Fruit fly (Drosophila melanogaster) whole organism, embryonic: Measurements from ENCODE around the gene Ugt36D1.

Experiments used
- Bdp1 ChIP-seq: fragments of 200-800 bp; sonication (Bioruptor generic); optimal IDR thresholded peaks from 3 replicates; lab custom pipeline; 2016; ENCODE audit warnings: missing biosample characterization, missing genetic modification characterization
- CG1024 ChIP-seq: fragments of 200-800 bp; sonication (Bioruptor generic); IDR thresholded peaks from 2 replicates; pipeline ENCODE4 v1.3.6; 2022; ENCODE audit warnings: missing biosample characterization, missing genetic modification characterization
- CG10321 ChIP-seq: fragments of 200-800 bp; sonication (Bioruptor generic); IDR thresholded peaks from 2 replicates; pipeline ENCODE4 v1.3.6; 2022; ENCODE audit warnings: missing biosample characterization, missing genetic modification characterization
- CG12942 ChIP-seq: fragments of 200-800 bp; sonication (Bioruptor generic); optimal IDR thresholded peaks from 3 replicates; lab custom pipeline; 2016; ENCODE audit warnings: missing biosample characterization, missing genetic modification characterization
- CG13287 ChIP-seq: fragments of 200-800 bp; sonication (Bioruptor generic); IDR thresholded peaks from 2 replicates; pipeline ENCODE4 v1.3.6; 2022; ENCODE audit warnings: missing biosample characterization, missing genetic modification characterization; ENCODE audit not compliant: partially characterized antibody
- CG15479 ChIP-seq: fragments of 200-800 bp; sonication (Bioruptor generic); optimal IDR thresholded peaks from 3 replicates; lab custom pipeline; 2019; ENCODE audit warnings: missing biosample characterization, mild to moderate bottlenecking, missing genetic modification characterization, moderate library complexity
- CG1603 ChIP-seq: fragments of 200-800 bp; sonication (Bioruptor generic); optimal IDR thresholded peaks from 2 replicates; lab custom pipeline; 2019; ENCODE audit warnings: missing biosample characterization, mild to moderate bottlenecking, missing genetic modification characterization, moderate library complexity
- CG17568 ChIP-seq: fragments of 200-800 bp; sonication (Bioruptor generic); optimal IDR thresholded peaks from 2 replicates; lab custom pipeline; 2018; ENCODE audit warnings: missing biosample characterization, mild to moderate bottlenecking, missing genetic modification characterization, moderate library complexity
- CG2129 ChIP-seq: fragments of 200-800 bp; sonication (Bioruptor generic); IDR thresholded peaks from 2 replicates; pipeline ENCODE4 v1.3.6; 2022; ENCODE audit warnings: missing biosample characterization, missing genetic modification characterization; ENCODE audit not compliant: partially characterized antibody
- CG2202 ChIP-seq: fragments of 200-800 bp; sonication (Bioruptor generic); optimal IDR thresholded peaks from 2 replicates; lab custom pipeline; 2018; ENCODE audit warnings: missing biosample characterization, mild to moderate bottlenecking, missing genetic modification characterization
- CG2875 ChIP-seq: fragments of 200-800 bp; sonication (Bioruptor generic); optimal IDR thresholded peaks from 2 replicates; lab custom pipeline; 2017; ENCODE audit warnings: missing biosample characterization, mild to moderate bottlenecking, missing genetic modification characterization, missing genetic modification reagents
- CG3847 ChIP-seq: fragments of 200-800 bp; sonication (Bioruptor generic); IDR thresholded peaks from 2 replicates; pipeline ENCODE4 v1.3.6; 2022; ENCODE audit warnings: missing biosample characterization, missing genetic modification characterization
- CG4424 ChIP-seq: fragments of 200-800 bp; sonication (Bioruptor generic); optimal IDR thresholded peaks from 3 replicates; lab custom pipeline; 2016; ENCODE audit warnings: missing biosample characterization, missing genetic modification characterization
- CG6272 ChIP-seq: fragments of 200-800 bp; sonication (Bioruptor generic); IDR thresholded peaks from 2 replicates; pipeline ENCODE4 v1.3.6; 2022; ENCODE audit warnings: missing biosample characterization, missing genetic modification characterization
- CG7372 ChIP-seq: fragments of 200-800 bp; sonication (Bioruptor generic); IDR thresholded peaks from 2 replicates; pipeline ENCODE4 v1.3.6; 2022; ENCODE audit warnings: missing biosample characterization, missing genetic modification characterization
- CG8388 ChIP-seq: fragments of 200-800 bp; sonication (Bioruptor generic); optimal IDR thresholded peaks from 2 replicates; lab custom pipeline; 2019; ENCODE audit warnings: missing biosample characterization, mild to moderate bottlenecking, missing genetic modification characterization, moderate library complexity
- CG9437 ChIP-seq: fragments of 200-800 bp; sonication (Bioruptor generic); optimal IDR thresholded peaks from 2 replicates; lab custom pipeline; 2018; ENCODE audit warnings: missing biosample characterization, mild to moderate bottlenecking, missing genetic modification characterization
- CG9609 ChIP-seq: fragments of 200-800 bp; sonication (Bioruptor generic); optimal IDR thresholded peaks from 3 replicates; lab custom pipeline; 2016; ENCODE audit warnings: missing biosample characterization, missing genetic modification characterization
- CG9817 ChIP-seq: fragments of 200-800 bp; sonication (Bioruptor generic); optimal IDR thresholded peaks from 2 replicates; lab custom pipeline; 2018; ENCODE audit warnings: missing biosample characterization, mild to moderate bottlenecking, missing genetic modification characterization, moderate library complexity
- CrebB ChIP-seq: fragments of 200-800 bp; sonication (Bioruptor generic); optimal IDR thresholded peaks from 3 replicates; lab custom pipeline; 2018; ENCODE audit warnings: missing biosample characterization, mild to moderate bottlenecking, missing genetic modification characterization
- Dbx ChIP-seq: fragments of 200-800 bp; sonication (Bioruptor generic); IDR thresholded peaks from 3 replicates; pipeline ENCODE4 v1.3.6; 2022; ENCODE audit warnings: missing biosample characterization, missing genetic modification characterization
- GATAe ChIP-seq: fragments of 200-800 bp; sonication (Bioruptor generic); conservative IDR thresholded peaks from 2 replicates; pipeline ENCODE4 v1.3.6; 2022; ENCODE audit warnings: missing biosample characterization, missing genetic modification characterization
- H2.0 ChIP-seq: fragments of 200-800 bp; sonication (Bioruptor generic); IDR thresholded peaks from 2 replicates; pipeline ENCODE4 v1.3.6; 2022; ENCODE audit warnings: missing biosample characterization, missing genetic modification characterization
- HHEX ChIP-seq: fragments of 200-800 bp; sonication (Bioruptor generic); optimal IDR thresholded peaks from 3 replicates; lab custom pipeline; 2017; ENCODE audit warnings: missing biosample characterization, mild to moderate bottlenecking, missing genetic modification characterization, missing genetic modification reagents
- Lpt ChIP-seq: fragments of >200 bp; optimal IDR thresholded peaks from 2 replicates; lab custom pipeline; 2018; ENCODE audit warnings: missing biosample characterization, missing genetic modification characterization
- MESR4 ChIP-seq: fragments of 200-800 bp; sonication (Bioruptor generic); optimal IDR thresholded peaks from 2 replicates; lab custom pipeline; 2018; ENCODE audit warnings: missing biosample characterization, mild to moderate bottlenecking, missing genetic modification characterization, moderate library complexity
- Mrtf ChIP-seq: fragments of 200-800 bp; sonication (Bioruptor generic); IDR thresholded peaks from 3 replicates; pipeline ENCODE4 v1.3.6; 2022; ENCODE audit warnings: missing biosample characterization, missing genetic modification characterization
- NC2α ChIP-seq: fragments of 200-800 bp; sonication (Bioruptor generic); optimal IDR thresholded peaks from 2 replicates; lab custom pipeline; 2016; ENCODE audit warnings: missing biosample characterization, missing genetic modification characterization
- Nf-YC ChIP-seq: fragments of 200-800 bp; optimal IDR thresholded peaks from 3 replicates; lab custom pipeline; 2019; ENCODE audit warnings: missing biosample characterization, mild to moderate bottlenecking, missing genetic modification characterization, moderate library complexity
- PHDP ChIP-seq: fragments of 200-800 bp; sonication (Bioruptor generic); optimal IDR thresholded peaks from 3 replicates; lab custom pipeline; 2018; ENCODE audit warnings: missing biosample characterization, mild to moderate bottlenecking, missing genetic modification characterization, moderate library complexity
- Ssrp ChIP-seq: fragments of 200-800 bp; sonication (Bioruptor generic); optimal IDR thresholded peaks from 2 replicates; lab custom pipeline; 2018; ENCODE audit warnings: missing biosample characterization, mild to moderate bottlenecking, missing genetic modification characterization, moderate library complexity
- Tbp ChIP-seq: fragments of >200 bp; optimal IDR thresholded peaks from 2 replicates; lab custom pipeline; 2018; ENCODE audit warnings: missing biosample characterization, missing genetic modification characterization
- Trl ChIP-seq, 3 experiments: fragments of >200 bp in 2 of 3; fragments of 200-800 bp in 1 of 3; sonication (Bioruptor generic) in 1 of 3; optimal IDR thresholded peaks; 2 replicates in 1 of 3; 3 replicates in 2 of 3; lab custom pipeline; 2016 to 2017; ENCODE audit warnings: missing biosample characterization in 1 of 3, missing genetic modification characterization in 1 of 3
- Usf ChIP-seq: fragments of 200-800 bp; sonication (Bioruptor generic); optimal IDR thresholded peaks from 2 replicates; lab custom pipeline; 2017; ENCODE audit warnings: missing genotype, missing biosample characterization, missing genetic modification characterization
- amos ChIP-seq: fragments of 200-800 bp; sonication (Bioruptor generic); IDR thresholded peaks from 2 replicates; pipeline ENCODE4 v1.3.6; 2022; ENCODE audit warnings: missing biosample characterization, missing genetic modification characterization; ENCODE audit not compliant: partially characterized antibody
- ase ChIP-seq: fragments of 200-800 bp; sonication (Bioruptor generic); IDR thresholded peaks from 3 replicates; pipeline ENCODE4 v1.3.6; 2022; ENCODE audit warnings: missing biosample characterization, missing genetic modification characterization
- br ChIP-seq: fragments of >200 bp; optimal IDR thresholded peaks from 2 replicates; lab custom pipeline; 2017
- bsh ChIP-seq, 2 experiments: fragments of 200-800 bp; sonication (Bioruptor generic); optimal IDR thresholded peaks; 2 replicates each; lab custom pipeline; 2017 to 2018; ENCODE audit warnings: mild to moderate bottlenecking in 2 of 2, missing biosample characterization in 2 of 2, missing genetic modification characterization in 2 of 2, moderate library complexity in 1 of 2
- btn ChIP-seq: fragments of 200-800 bp; sonication (Bioruptor generic); optimal IDR thresholded peaks from 2 replicates; lab custom pipeline; 2016; ENCODE audit warnings: missing biosample characterization, missing genetic modification characterization
- dan ChIP-seq: fragments of 200-800 bp; sonication (Bioruptor generic); IDR thresholded peaks from 2 replicates; pipeline ENCODE4 v1.3.6; 2022; ENCODE audit warnings: missing biosample characterization, missing genetic modification characterization
- eve ChIP-seq, 2 experiments: fragments of >200 bp; optimal IDR thresholded peaks; 2 replicates each; lab custom pipeline; 2017; ENCODE audit warnings: missing biosample characterization in 2 of 2, missing genetic modification characterization in 2 of 2
- knrl ChIP-seq: fragments of 200-800 bp; sonication (Bioruptor generic); IDR thresholded peaks from 3 replicates; pipeline ENCODE4 v1.3.6; 2022; ENCODE audit warnings: missing biosample characterization, missing genetic modification characterization; ENCODE audit not compliant: partially characterized antibody
- lola ChIP-seq, 3 experiments: fragments of >200 bp in 2 of 3; fragments of 200-800 bp in 1 of 3; sonication (Bioruptor generic) in 1 of 3; optimal IDR thresholded peaks; 2 replicates each; lab custom pipeline; 2017 to 2019; ENCODE audit warnings: missing biosample characterization in 3 of 3, missing genetic modification characterization in 3 of 3, mild to moderate bottlenecking in 1 of 3, moderate library complexity in 1 of 3
- oc ChIP-seq: fragments of 200-800 bp; sonication (Bioruptor generic); optimal IDR thresholded peaks from 2 replicates; lab custom pipeline; 2018; ENCODE audit warnings: missing biosample characterization, mild to moderate bottlenecking, missing genetic modification characterization, moderate library complexity
- odd ChIP-seq: fragments of 200-800 bp; sonication (Bioruptor generic); optimal IDR thresholded peaks from 2 replicates; lab custom pipeline; 2017; ENCODE audit warnings: missing biosample characterization, mild to moderate bottlenecking, missing genetic modification characterization
- ranshi ChIP-seq: fragments of 200-800 bp; sonication (Bioruptor generic); IDR thresholded peaks from 2 replicates; pipeline ENCODE4 v1.3.6; 2022; ENCODE audit warnings: missing biosample characterization, missing genetic modification characterization
- shn ChIP-seq: fragments of 200-800 bp; sonication (Bioruptor generic); optimal IDR thresholded peaks from 3 replicates; lab custom pipeline; 2016; ENCODE audit warnings: missing biosample characterization, missing genetic modification characterization
- sisA ChIP-seq: fragments of 200-800 bp; sonication (Bioruptor generic); IDR thresholded peaks from 2 replicates; pipeline ENCODE4 v1.3.6; 2022; ENCODE audit warnings: missing biosample characterization, missing genetic modification characterization
- sr ChIP-seq: fragments of 200-800 bp; sonication (Bioruptor generic); IDR thresholded peaks from 3 replicates; pipeline ENCODE4 v1.3.6; 2022; ENCODE audit warnings: missing biosample characterization, missing genetic modification characterization
- wek ChIP-seq: fragments of 200-800 bp; sonication (Bioruptor generic); optimal IDR thresholded peaks from 3 replicates; lab custom pipeline; 2018; ENCODE audit warnings: missing biosample characterization, mild to moderate bottlenecking, missing genetic modification characterization, moderate library complexity
- zfh2 ChIP-seq: fragments of 200-800 bp; sonication (Bioruptor generic); optimal IDR thresholded peaks from 2 replicates; lab custom pipeline; 2016; ENCODE audit warnings: missing biosample characterization, missing genetic modification characterization

Gene Ugt36D1

DNA sequence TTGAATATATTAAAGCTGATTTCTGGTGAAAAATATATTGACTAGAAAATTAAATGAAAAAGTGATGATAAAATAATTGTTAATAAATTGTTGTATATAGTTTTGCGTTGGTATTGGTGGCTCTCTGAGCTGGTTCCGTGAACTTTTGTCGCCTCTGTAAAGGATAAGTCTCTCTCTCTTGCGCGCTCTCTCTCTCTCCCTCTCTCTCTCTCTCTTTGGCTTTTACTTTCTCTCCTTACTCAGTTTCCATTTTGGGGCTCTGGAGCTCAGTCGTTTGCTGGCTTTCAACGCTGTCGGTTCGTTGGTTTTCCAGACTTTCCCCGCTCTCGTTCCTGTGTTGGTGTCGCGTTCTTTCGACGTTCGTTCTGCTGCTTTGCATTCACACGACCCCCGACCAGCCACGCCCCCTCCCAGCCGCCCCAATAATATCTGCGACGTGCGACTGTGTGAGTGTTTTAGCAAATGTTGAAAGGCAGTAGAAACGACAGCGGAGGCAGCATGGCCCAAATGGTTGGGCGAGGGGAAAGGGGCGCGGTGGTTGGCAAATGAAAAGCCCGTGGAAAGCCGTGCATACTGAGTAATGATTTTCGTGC is 21.7 kb downstream of the Ugt36D1 start, which contains the start of gene CG17321 (continued):
- no peak; the same call in 1 of the 2 replicates for TF ChIP-seq amos (GFP tag; lab: Robert Waterston, UW)
- no peak for TF ChIP-seq dan (GFP tag; lab: Robert Waterston, UW)
- TF ChIP-seq odd (GFP tag; lab: Kevin White, UChicago) = no peak
- TF ChIP-seq lola (GFP tag; optimal IDR thresholded peaks at IDR 0.05; lab: Kevin White, UChicago) = no peak
- TF ChIP-seq ase (GFP tag; lab: Robert Waterston, UW) = no peak
- TF ChIP-seq Bdp1 (GFP tag; lab: Kevin White, UChicago) = no peak
- no peak for TF ChIP-seq CG9609 (GFP tag; lab: Kevin White, UChicago)
- TF ChIP-seq btn (GFP tag; lab: Kevin White, UChicago) = no peak
- TF ChIP-seq Ssrp = no peak
- no peak for TF ChIP-seq CG1603
- TF ChIP-seq CG12942 (GFP tag; lab: Kevin White, UChicago) = no peak
- no peak for TF ChIP-seq PHDP
- TF ChIP-seq CG7372 (GFP tag; lab: Robert Waterston, UW) = no peak
- TF ChIP-seq sr = no peak
- TF ChIP-seq knrl = no peak
- no peak for TF ChIP-seq CG1024 (GFP tag; lab: Robert Waterston, UW)
- no peak for TF ChIP-seq sisA (GFP tag; lab: Robert Waterston, UW)
- no peak for TF ChIP-seq shn (GFP tag; lab: Kevin White, UChicago)
- no peak for TF ChIP-seq MESR4 (GFP tag; lab: Kevin White, UChicago)
- no peak for TF ChIP-seq wek (GFP tag; lab: Kevin White, UChicago)
- no peak for TF ChIP-seq eve (GFP tag; optimal IDR thresholded peaks at IDR 0.05; lab: Kevin White, UChicago)
- no peak for TF ChIP-seq CG9817 (tag; lab: Kevin White, UChicago)
- no peak for TF ChIP-seq zfh2 (GFP tag; lab: Kevin White, UChicago)
- no peak for TF ChIP-seq Lpt
- no peak for TF ChIP-seq CG6272 (GFP tag; lab: Robert Waterston, UW)
- no peak for TF ChIP-seq CG2129
- TF ChIP-seq CG10321 (GFP tag; lab: Robert Waterston, UW) = no peak
- no peak for TF ChIP-seq CG4424
- TF ChIP-seq CG15479 (GFP tag; lab: Kevin White, UChicago) = no peak
- TF ChIP-seq GATAe = no peak
- no peak for TF ChIP-seq bsh (GFP tag; optimal IDR thresholded peaks at IDR 0.05; lab: Kevin White, UChicago)
- TF ChIP-seq Trl (optimal IDR thresholded peaks at IDR 0.05; lab: Kevin White, UChicago) = peak; percentile 80 to 94
- TF ChIP-seq Trl (GFP tag; optimal IDR thresholded peaks at IDR 0.05; lab: Kevin White, UChicago) = no peak
- 0 out of 3 replicates have a peak, but pooled peaks have one; percentile 25 for TF ChIP-seq Dbx (GFP tag; lab: Robert Waterston, UW)
- TF ChIP-seq Nf-YC (tag; lab: Kevin White, UChicago) = no peak
- TF ChIP-seq CG9437 (GFP tag; lab: Kevin White, UChicago) = no peak
- TF ChIP-seq CrebB (tag; lab: Kevin White, UChicago) = no peak
- no peak for TF ChIP-seq H2.0 (GFP tag; lab: Robert Waterston, UW)
- no peak for TF ChIP-seq CG3847
- TF ChIP-seq Mrtf = no peak
- no peak for TF ChIP-seq Usf
- no peak for TF ChIP-seq CG13287 (GFP tag; lab: Robert Waterston, UW)
- no peak for TF ChIP-seq HHEX (GFP tag; lab: Kevin White, UChicago)
- no peak for TF ChIP-seq CG2202 (tag; lab: Kevin White, UChicago)
- no peak for TF ChIP-seq NC2α (GFP tag; lab: Kevin White, UChicago)
- TF ChIP-seq ranshi (GFP tag; lab: Robert Waterston, UW) = no peak
- TF ChIP-seq CG17568 = no peak
- no peak for TF ChIP-seq CG8388 (GFP tag; lab: Kevin White, UChicago)
- TF ChIP-seq CG2875 = no peak
- TF ChIP-seq Tbp (GFP tag; lab: Kevin White, UChicago) = no peak
- TF ChIP-seq oc = no peak
- no peak for TF ChIP-seq br (lab: Kevin White, UChicago)
